Fruit fly (Drosophila melanogaster) S2 (cell line): ENCODE measurements around the gene glob3.

Experiments
- CG8478 ChIP-seq: fragments of >200 bp; optimal IDR thresholded peaks from 2 replicates; lab custom pipeline; 2018
- CTCF ChIP-seq, 2 experiments: fragments of >200 bp; optimal IDR thresholded peaks; 2 replicates each; lab custom pipeline; 2018

DNA sequence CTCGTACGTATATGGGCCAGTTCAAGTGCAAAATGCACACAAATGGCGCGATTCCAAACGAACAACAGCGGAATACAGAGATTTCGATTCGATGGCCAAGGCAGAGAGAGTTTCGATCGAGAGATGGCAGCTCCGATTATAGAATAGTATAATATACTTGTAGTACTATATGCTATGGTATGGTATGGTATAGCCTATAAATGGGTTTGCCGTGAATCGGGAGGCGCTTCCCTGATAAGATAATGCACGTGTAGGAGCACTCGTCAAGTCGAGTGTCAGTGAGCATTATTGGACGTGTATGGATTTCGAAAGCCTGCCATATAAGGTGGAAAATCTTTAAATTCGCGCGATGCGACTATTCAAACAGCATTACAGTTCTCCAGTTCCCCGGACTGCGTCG is 13.7 kb downstream of the glob3 start:
- no peak for TF ChIP-seq CG8478 (lab: Kevin White, UChicago)
- no peak for TF ChIP-seq CTCF (optimal IDR thresholded peaks at IDR 0.05; lab: Kevin White, UChicago)
